Fruit fly (Drosophila melanogaster): Measurements from ENCODE around the gene HisCl1.
A peak's percentile ranks its signal among the peaks of the same experiment; 100 is the strongest.

Gene HisCl1

DNA sequence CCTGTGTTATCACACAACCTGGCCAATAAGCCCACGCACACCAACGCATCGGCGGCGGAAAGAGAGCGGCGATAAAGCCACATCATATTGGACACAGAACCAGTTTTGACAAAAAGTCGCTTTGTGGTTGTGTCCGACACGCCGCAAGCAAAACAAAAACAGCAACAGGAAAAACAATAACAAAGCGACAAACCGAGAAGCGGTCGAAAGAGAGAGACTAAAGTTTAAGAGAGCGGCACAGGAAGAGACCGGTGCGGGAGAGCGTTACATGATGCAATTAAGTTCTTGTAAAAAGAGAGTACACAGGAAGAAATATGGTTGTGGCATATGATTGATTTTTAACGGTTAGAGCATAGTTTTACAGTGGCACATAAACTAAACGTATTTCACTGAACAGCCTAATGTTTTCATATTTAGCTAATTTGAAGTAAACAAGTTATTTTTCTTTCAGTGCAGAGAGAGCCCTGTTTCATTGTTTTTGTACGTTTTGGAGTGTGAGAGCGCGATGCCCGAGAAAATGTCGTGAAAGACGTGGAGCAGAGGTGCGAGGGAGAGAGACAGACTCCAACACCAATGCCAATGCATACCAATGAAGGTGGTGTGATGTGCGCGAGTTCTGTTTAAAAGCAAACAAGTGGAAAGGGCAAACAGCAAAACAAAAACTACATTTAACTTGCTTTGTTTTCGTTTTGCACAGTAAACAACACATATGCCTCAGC is 26.1 kb upstream of the HisCl1 start (continued):
- TF ChIP-seq CG8632 (GFP tag; optimal IDR thresholded peaks at IDR 0.05) (peak; percentile 100), topi (GFP tag; optimal IDR thresholded peaks at IDR 0.05) (peak; percentile 100), CG31627 (GFP tag; optimal IDR thresholded peaks at IDR 0.05) (peak; percentile 100), CG11294 (GFP tag; IDR thresholded peaks at IDR 0.05) (no peak), Hr38 (GFP tag; optimal IDR thresholded peaks at IDR 0.05) (peak; percentile 99), vri (GFP tag; optimal IDR thresholded peaks at IDR 0.05) (peak; percentile 100), fd85E (GFP tag; optimal IDR thresholded peaks at IDR 0.05) (peak; percentile 99), Sox102F (GFP tag; optimal IDR thresholded peaks at IDR 0.05) (peak; percentile 100), Blimp-1 (GFP tag; optimal IDR thresholded peaks at IDR 0.05) (peak; percentile 99), CG11902 (GFP tag; optimal IDR thresholded peaks at IDR 0.05) (peak; percentile 100), Lpt (GFP tag; optimal IDR thresholded peaks at IDR 0.05) (peak; percentile 100), acj6 (GFP tag; optimal IDR thresholded peaks at IDR 0.05) (peak; percentile 100), CG10669 (GFP tag; optimal IDR thresholded peaks at IDR 0.05) (peak; percentile 100), Sox15 (GFP tag; optimal IDR thresholded peaks at IDR 0.05) (peak; percentile 100), CG9139 (GFP tag; optimal IDR thresholded peaks at IDR 0.05) (peak; percentile 100), Met (GFP tag; optimal IDR thresholded peaks at IDR 0.05) (peak; percentile 100), Smox (GFP tag; optimal IDR thresholded peaks at IDR 0.05) (peak; percentile 100), achi (GFP tag; optimal IDR thresholded peaks at IDR 0.05) (peak; percentile 99), CG6792 (GFP tag; optimal IDR thresholded peaks at IDR 0.05) (peak; percentile 100), Ets96B (tag; optimal IDR thresholded peaks at IDR 0.05) (peak; percentile 100), Gug (GFP tag; IDR thresholded peaks at IDR 0.05) (no peak), net (GFP tag; optimal IDR thresholded peaks at IDR 0.05) (peak; percentile 100), CG8319 (GFP tag; optimal IDR thresholded peaks at IDR 0.05) (peak; percentile 100), CG6276 (GFP tag; optimal IDR thresholded peaks at IDR 0.05) (peak; percentile 100), ss (GFP tag; optimal IDR thresholded peaks at IDR 0.05) (peak; percentile 100), Eip93F (GFP tag; optimal IDR thresholded peaks at IDR 0.05) (peak; percentile 100), dac (GFP tag; optimal IDR thresholded peaks at IDR 0.05) (peak; percentile 100), Eip78C (GFP tag) (peak; percentile 100), Hr39 (GFP tag; optimal IDR thresholded peaks at IDR 0.05) (peak; percentile 100), CG15336 (GFP tag; IDR thresholded peaks at IDR 0.05) (no peak), salr (GFP tag; optimal IDR thresholded peaks at IDR 0.05) (peak; percentile 100), fd59A (GFP tag; optimal IDR thresholded peaks at IDR 0.05) (peak; percentile 100)

DNA sequence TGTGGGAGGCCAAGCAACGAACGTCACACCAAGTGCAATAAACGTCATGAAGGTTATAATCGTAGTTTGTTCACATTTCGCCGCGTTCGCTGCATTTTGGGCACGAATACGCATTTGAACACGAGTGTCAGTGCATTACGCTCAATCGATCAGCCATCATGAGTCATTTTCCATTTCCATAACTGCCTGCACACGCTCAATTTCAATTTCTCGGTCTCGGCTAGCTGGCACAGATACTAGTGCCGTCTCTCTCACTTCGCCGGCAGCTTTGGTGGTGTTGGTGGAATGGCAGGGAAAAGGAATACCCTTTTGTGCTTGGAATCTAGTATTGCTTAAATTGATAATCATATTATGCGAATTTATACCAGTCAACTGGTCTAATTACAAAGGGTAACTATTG is 25.3 kb upstream of the HisCl1 start:
- no peak for TF ChIP-seq CG4318 (GFP tag; optimal IDR thresholded peaks at IDR 0.05)
- no peak for TF ChIP-seq Ets21C (GFP tag; optimal IDR thresholded peaks at IDR 0.05)
- no peak for TF ChIP-seq OdsH (GFP tag; optimal IDR thresholded peaks at IDR 0.05)
- peak; percentile 4 for TF ChIP-seq vri (GFP tag; optimal IDR thresholded peaks at IDR 0.05)
- TF ChIP-seq CG6854 (GFP tag; optimal IDR thresholded peaks at IDR 0.05), result no peak
- no peak for TF ChIP-seq esn (GFP tag; optimal IDR thresholded peaks at IDR 0.05)

DNA sequence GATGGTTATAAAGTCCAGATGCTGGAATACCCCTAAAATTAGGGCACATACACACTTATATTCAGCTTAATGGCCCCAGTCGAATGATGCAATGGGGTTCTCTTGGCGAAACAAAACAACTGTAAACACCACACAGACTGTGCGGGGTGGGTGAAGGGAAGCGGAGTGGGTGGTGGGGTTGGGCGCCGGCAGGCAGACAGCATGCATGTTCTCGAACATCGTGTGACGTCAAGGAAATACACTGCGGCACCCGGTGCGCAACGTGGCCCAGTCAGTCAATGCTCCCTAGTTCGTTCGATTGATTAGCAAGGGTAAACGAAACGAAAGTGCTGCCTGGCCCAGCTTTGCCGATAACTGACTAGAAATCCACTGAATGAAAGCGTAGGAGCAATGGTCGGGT is 24.5 kb upstream of the HisCl1 start:
- TF ChIP-seq fkh (GFP tag; optimal IDR thresholded peaks at IDR 0.05), result peak; percentile 43
- no peak for TF ChIP-seq CG9139 (GFP tag; optimal IDR thresholded peaks at IDR 0.05)
- TF ChIP-seq vri (GFP tag; optimal IDR thresholded peaks at IDR 0.05), result peak; percentile 67
- no peak for TF ChIP-seq dsx (GFP tag; optimal IDR thresholded peaks at IDR 0.05; ENCODE audit: poor library complexity, severe bottlenecking)
- peak; percentile 0 to 6 for TF ChIP-seq ss (GFP tag; optimal IDR thresholded peaks at IDR 0.05)

All from whole organism, prepupa.